Fruit fly (Drosophila melanogaster) whole organism, embryonic: ENCODE results near the gene Pex2.

Experiments used
- BEAF-32 ChIP-seq: fragments of 200-800 bp; sonication (Bioruptor generic); optimal IDR thresholded peaks from 3 replicates; lab custom pipeline; 2017; ENCODE audit warnings: missing biosample characterization, missing genetic modification characterization, mild to moderate bottlenecking, moderate library complexity, missing genetic modification reagents
- CG11504 ChIP-seq: fragments of 200-800 bp; sonication (Bioruptor generic); optimal IDR thresholded peaks from 3 replicates; lab custom pipeline; 2019; ENCODE audit warnings: missing biosample characterization, mild to moderate bottlenecking, missing genetic modification characterization, moderate library complexity
- CG12155 ChIP-seq: fragments of 200-800 bp; sonication (Bioruptor generic); optimal IDR thresholded peaks from 3 replicates; lab custom pipeline; 2016; ENCODE audit warnings: missing biosample characterization, missing genetic modification characterization
- CG12769 ChIP-seq: fragments of 200-800 bp; sonication (Bioruptor generic); optimal IDR thresholded peaks from 2 replicates; lab custom pipeline; 2019; ENCODE audit warnings: missing biosample characterization, mild to moderate bottlenecking, missing genetic modification characterization, moderate library complexity
- CG13624 ChIP-seq: fragments of 200-800 bp; sonication (Bioruptor generic); optimal IDR thresholded peaks from 2 replicates; lab custom pipeline; 2016; ENCODE audit warnings: missing biosample characterization, missing genetic modification characterization
- CG13894 ChIP-seq: fragments of 200-800 bp; sonication (Bioruptor generic); optimal IDR thresholded peaks from 3 replicates; lab custom pipeline; 2018; ENCODE audit warnings: missing biosample characterization, mild to moderate bottlenecking, missing genetic modification characterization, moderate library complexity
- CG14050 ChIP-seq: fragments of 200-800 bp; sonication (Bioruptor generic); IDR thresholded peaks from 3 replicates; pipeline ENCODE4 v1.3.6; 2022; ENCODE audit warnings: missing biosample characterization, missing genetic modification characterization
- CG16813 ChIP-seq: fragments of 200-800 bp; sonication (Bioruptor generic); IDR thresholded peaks from 3 replicates; pipeline ENCODE4 v1.3.6; 2022; ENCODE audit warnings: missing biosample characterization, missing genetic modification characterization; ENCODE audit not compliant: partially characterized antibody
- CG16815 ChIP-seq: fragments of 200-800 bp; sonication (Bioruptor generic); optimal IDR thresholded peaks from 3 replicates; lab custom pipeline; 2017; ENCODE audit warnings: missing biosample characterization, mild to moderate bottlenecking, missing genetic modification characterization
- CG17361 ChIP-seq: fragments of 200-800 bp; sonication (Bioruptor generic); IDR thresholded peaks from 3 replicates; pipeline ENCODE4 v1.3.6; 2022; ENCODE audit warnings: missing biosample characterization, missing genetic modification characterization
- CG2129 ChIP-seq: fragments of 200-800 bp; sonication (Bioruptor generic); IDR thresholded peaks from 2 replicates; pipeline ENCODE4 v1.3.6; 2022; ENCODE audit warnings: missing biosample characterization, missing genetic modification characterization; ENCODE audit not compliant: partially characterized antibody
- CG34376 ChIP-seq: fragments of 200-800 bp; sonication (Bioruptor generic); optimal IDR thresholded peaks from 2 replicates; lab custom pipeline; 2018; ENCODE audit warnings: missing biosample characterization, mild to moderate bottlenecking, missing genetic modification characterization
- CG34422 ChIP-seq: fragments of 200-800 bp; sonication (Bioruptor generic); IDR thresholded peaks from 3 replicates; pipeline ENCODE4 v1.3.6; 2022; ENCODE audit warnings: missing biosample characterization, missing genetic modification characterization
- CG6854 ChIP-seq: fragments of 200-800 bp; sonication (Bioruptor generic); optimal IDR thresholded peaks from 3 replicates; lab custom pipeline; 2017; ENCODE audit warnings: missing biosample characterization, mild to moderate bottlenecking, missing genetic modification characterization
- CG7372 ChIP-seq: fragments of 200-800 bp; sonication (Bioruptor generic); IDR thresholded peaks from 2 replicates; pipeline ENCODE4 v1.3.6; 2022; ENCODE audit warnings: missing biosample characterization, missing genetic modification characterization
- CG9437 ChIP-seq: fragments of 200-800 bp; sonication (Bioruptor generic); optimal IDR thresholded peaks from 2 replicates; lab custom pipeline; 2018; ENCODE audit warnings: missing biosample characterization, mild to moderate bottlenecking, missing genetic modification characterization
- CG9797 ChIP-seq: fragments of 200-800 bp; sonication (Bioruptor generic); optimal IDR thresholded peaks from 3 replicates; lab custom pipeline; 2018; ENCODE audit warnings: missing biosample characterization, mild to moderate bottlenecking, missing genetic modification characterization
- CTCF ChIP-seq: fragments of 200-800 bp; sonication (Bioruptor generic); optimal IDR thresholded peaks from 2 replicates; lab custom pipeline; 2017; ENCODE audit warnings: missing biosample characterization, mild to moderate bottlenecking, missing genetic modification characterization, moderate library complexity
- CkIIα-i1 ChIP-seq: fragments of 200-800 bp; sonication (Bioruptor generic); IDR thresholded peaks from 2 replicates; pipeline ENCODE4 v1.3.6; 2022; ENCODE audit warnings: missing biosample characterization, missing genetic modification characterization
- Dip3 ChIP-seq: fragments of 200-800 bp; sonication (Bioruptor generic); optimal IDR thresholded peaks from 3 replicates; lab custom pipeline; 2016; ENCODE audit warnings: missing biosample characterization, missing genetic modification characterization
- Drgx ChIP-seq: fragments of 200-800 bp; sonication (Bioruptor generic); IDR thresholded peaks from 2 replicates; pipeline ENCODE4 v1.3.6; 2022; ENCODE audit warnings: missing biosample characterization, missing genetic modification characterization
- GATAe ChIP-seq: fragments of 200-800 bp; sonication (Bioruptor generic); conservative IDR thresholded peaks from 2 replicates; pipeline ENCODE4 v1.3.6; 2022; ENCODE audit warnings: missing biosample characterization, missing genetic modification characterization
- HHEX ChIP-seq: fragments of 200-800 bp; sonication (Bioruptor generic); optimal IDR thresholded peaks from 3 replicates; lab custom pipeline; 2017; ENCODE audit warnings: missing biosample characterization, mild to moderate bottlenecking, missing genetic modification characterization, missing genetic modification reagents
- Pdp1 ChIP-seq, 2 experiments: fragments of 200-800 bp; sonication (Bioruptor generic); optimal IDR thresholded peaks; 3 replicates each; lab custom pipeline; 2016; ENCODE audit warnings: missing biosample characterization in 2 of 2, missing genetic modification characterization in 2 of 2, mild to moderate bottlenecking in 1 of 2, moderate library complexity in 1 of 2
- Scr ChIP-seq: fragments of 200-800 bp; sonication (Bioruptor generic); IDR thresholded peaks from 2 replicates; pipeline ENCODE4 v1.3.6; 2022; ENCODE audit warnings: missing biosample characterization, missing genetic modification characterization; ENCODE audit not compliant: partially characterized antibody
- Sin3A ChIP-seq: fragments of >200 bp; optimal IDR thresholded peaks from 2 replicates; lab custom pipeline; 2018
- Sry-δ ChIP-seq: fragments of 200-800 bp; sonication (Bioruptor generic); optimal IDR thresholded peaks from 2 replicates; lab custom pipeline; 2016; ENCODE audit warnings: missing biosample characterization, missing genetic modification characterization
- TFAM ChIP-seq: fragments of 200-800 bp; sonication (Bioruptor generic); optimal IDR thresholded peaks from 2 replicates; lab custom pipeline; 2017; ENCODE audit warnings: missing biosample characterization, missing genetic modification characterization, inconsistent platforms
- Xrp1 ChIP-seq: fragments of 200-800 bp; sonication (Bioruptor generic); IDR thresholded peaks from 2 replicates; pipeline ENCODE4 v1.3.6; 2022; ENCODE audit warnings: missing biosample characterization, missing genetic modification characterization
- exex ChIP-seq: fragments of 200-800 bp; sonication (Bioruptor generic); optimal IDR thresholded peaks from 4 replicates; lab custom pipeline; 2018; ENCODE audit warnings: missing biosample characterization, mild to moderate bottlenecking, missing genetic modification characterization, moderate library complexity
- ftz-f1 ChIP-seq: fragments of 200-800 bp; sonication (Bioruptor generic); optimal IDR thresholded peaks from 2 replicates; lab custom pipeline; 2016; ENCODE audit warnings: missing biosample characterization, missing genetic modification characterization
- hbn ChIP-seq: fragments of 200-800 bp; sonication (Bioruptor generic); IDR thresholded peaks from 2 replicates; pipeline ENCODE4 v1.3.6; 2022; ENCODE audit warnings: missing biosample characterization, missing genetic modification characterization; ENCODE audit not compliant: partially characterized antibody
- her ChIP-seq: fragments of 200-800 bp; sonication (Bioruptor generic); optimal IDR thresholded peaks from 2 replicates; lab custom pipeline; 2016; ENCODE audit warnings: missing biosample characterization, missing genetic modification characterization
- knrl ChIP-seq: fragments of 200-800 bp; sonication (Bioruptor generic); IDR thresholded peaks from 3 replicates; pipeline ENCODE4 v1.3.6; 2022; ENCODE audit warnings: missing biosample characterization, missing genetic modification characterization; ENCODE audit not compliant: partially characterized antibody
- maf-S ChIP-seq: fragments of 200-800 bp; sonication (Bioruptor generic); optimal IDR thresholded peaks from 2 replicates; lab custom pipeline; 2016; ENCODE audit warnings: missing biosample characterization, missing genetic modification characterization
- pzg ChIP-seq: fragments of 200-800 bp; sonication (Bioruptor generic); optimal IDR thresholded peaks from 3 replicates; lab custom pipeline; 2018; ENCODE audit warnings: missing biosample characterization, mild to moderate bottlenecking, missing genetic modification characterization, moderate library complexity
- sd ChIP-seq: fragments of 200-800 bp; sonication (Bioruptor generic); optimal IDR thresholded peaks from 3 replicates; lab custom pipeline; 2018; ENCODE audit warnings: missing biosample characterization, mild to moderate bottlenecking, missing genetic modification characterization, moderate library complexity
- sens ChIP-seq: fragments of 200-800 bp; sonication (Bioruptor generic); peaks from one replicate; lab custom pipeline; 2016; ENCODE audit warnings: missing biosample characterization, missing genetic modification characterization
- sens-2 ChIP-seq: fragments of 200-800 bp; sonication (Bioruptor generic); IDR thresholded peaks from 2 replicates; pipeline ENCODE4 v1.3.6; 2022; ENCODE audit warnings: missing biosample characterization, missing genetic modification characterization
- sim ChIP-seq: fragments of 200-800 bp; sonication (Bioruptor generic); IDR thresholded peaks from 2 replicates; pipeline ENCODE4 v1.3.6; 2022; ENCODE audit warnings: missing biosample characterization, missing genetic modification characterization
- sna ChIP-seq: fragments of 200-800 bp; sonication (Bioruptor generic); IDR thresholded peaks from 2 replicates; pipeline ENCODE4 v1.3.6; 2022; ENCODE audit warnings: missing biosample characterization, missing genetic modification characterization; ENCODE audit not compliant: partially characterized antibody
- unc-4 ChIP-seq: fragments of 200-800 bp; sonication (Bioruptor generic); IDR thresholded peaks from 2 replicates; pipeline ENCODE4 v1.3.6; 2022; ENCODE audit warnings: missing biosample characterization, missing genetic modification characterization; ENCODE audit not compliant: partially characterized antibody
- unpg ChIP-seq: fragments of 200-800 bp; sonication (Bioruptor generic); optimal IDR thresholded peaks from 3 replicates; lab custom pipeline; 2018; ENCODE audit warnings: missing biosample characterization, mild to moderate bottlenecking, missing genetic modification characterization, moderate library complexity
- zen2 ChIP-seq: fragments of 200-800 bp; sonication (Bioruptor generic); IDR thresholded peaks from 3 replicates; pipeline ENCODE4 v1.3.6; 2022; ENCODE audit warnings: missing biosample characterization, missing genetic modification characterization; ENCODE audit not compliant: partially characterized antibody

The Pex2 gene

dm6 chr3L:8358776-8359455 lies 20.1 kb downstream of the Pex2 start (continued):
- TF ChIP-seq Scr (GFP tag; lab: Robert Waterston, UW) (peak; percentile 72), CG7372 (GFP tag; lab: Robert Waterston, UW) (no peak), CG14050 (GFP tag; lab: Robert Waterston, UW) (no peak), GATAe (GFP tag; lab: Robert Waterston, UW) (peak; percentile 50), ftz-f1 (GFP tag; lab: Kevin White, UChicago) (peak; percentile 61), CG16815 (GFP tag; lab: Kevin White, UChicago) (no peak), CG6854 (peak; percentile 12), knrl (GFP tag; lab: Robert Waterston, UW) (0 out of 3 replicates have a peak, but pooled peaks have one; percentile 37), sim (GFP tag; lab: Robert Waterston, UW) (no peak), CG9797 (no peak), CG12155 (GFP tag; lab: Kevin White, UChicago) (peak; percentile 80), unc-4 (GFP tag; lab: Robert Waterston, UW) (peak; percentile 74), her (GFP tag; lab: Kevin White, UChicago) (no peak), BEAF-32 (GFP tag; lab: Kevin White, UChicago) (peak; percentile 62), sna (GFP tag; lab: Robert Waterston, UW) (peak; percentile 66; the same call in 1 of the 2 replicates), zen2 (GFP tag; lab: Robert Waterston, UW) (peak; percentile 14; the same call in 1 of the 3 replicates), CG34422 (GFP tag; lab: Robert Waterston, UW) (peak; percentile 48; the same call in 1 of the 3 replicates), CG34376 (GFP tag; lab: Kevin White, UChicago) (peak; percentile 95), Pdp1 (GFP tag; optimal IDR thresholded peaks at IDR 0.05; lab: Kevin White, UChicago) (peak in 1 of 2 experiments; percentile 100), TFAM (GFP tag; lab: Kevin White, UChicago) (no peak), maf-S (GFP tag; lab: Kevin White, UChicago) (no peak), CG13624 (GFP tag; lab: Kevin White, UChicago) (no peak), HHEX (no peak), CG16813 (GFP tag; lab: Robert Waterston, UW) (peak; percentile 52; the same call in 1 of the 3 replicates), Sin3A (lab: Kevin White, UChicago) (peak; percentile 42), CG13894 (tag; lab: Kevin White, UChicago) (no peak), sd (tag; lab: Kevin White, UChicago) (peak; percentile 19), exex (tag; lab: Kevin White, UChicago) (peak; percentile 97), CG9437 (GFP tag; lab: Kevin White, UChicago) (peak; percentile 10), hbn (GFP tag; lab: Robert Waterston, UW) (peak; percentile 69), Sry-δ (GFP tag; lab: Kevin White, UChicago) (peak; percentile 55), sens (GFP tag; lab: Kevin White, UChicago) (peak; percentile 69), Xrp1 (GFP tag; lab: Robert Waterston, UW) (0 out of 2 replicates have a peak, but pooled peaks have one; percentile 7), CTCF (GFP tag; lab: Kevin White, UChicago) (peak; percentile 38), CG2129 (GFP tag; lab: Robert Waterston, UW) (no peak; the same call in 1 of the 2 replicates), sens-2 (peak; percentile 49; the same call in 1 of the 2 replicates), unpg (GFP tag; lab: Kevin White, UChicago) (no peak), CkIIα-i1 (GFP tag; lab: Robert Waterston, UW) (no peak), CG17361 (no peak), CG11504 (no peak), pzg (GFP tag; lab: Kevin White, UChicago) (peak; percentile 32), Drgx (no peak), Dip3 (GFP tag; lab: Kevin White, UChicago) (no peak), CG12769 (tag; lab: Kevin White, UChicago) (no peak)
- TF ChIP-seq, all 482 proteins: peak for 68
